Fruit fly (Drosophila melanogaster): ENCODE results near the gene nAChRalpha6.

Gene nAChRalpha6

DNA sequence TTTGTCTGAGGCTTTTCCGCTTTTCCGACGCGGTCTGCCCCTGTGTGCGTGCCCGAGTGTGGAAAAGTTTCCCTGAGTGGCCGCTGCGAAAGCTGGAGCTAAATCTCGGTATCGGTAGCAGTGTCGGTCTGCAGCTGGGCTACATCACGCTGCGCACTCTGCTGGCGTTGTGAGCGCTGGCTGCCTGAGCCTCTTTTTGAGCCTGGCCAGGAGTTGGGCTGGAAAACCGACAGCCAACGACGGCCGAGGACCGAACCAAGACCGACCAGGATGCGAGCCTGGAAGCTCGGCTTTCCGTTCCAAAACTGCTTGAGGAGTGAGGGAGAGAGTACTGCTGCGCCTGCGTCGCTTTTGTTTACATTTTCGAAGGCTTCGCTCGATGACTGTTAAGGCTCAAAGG is 142.2 kb downstream of the nAChRalpha6 start:
- TF ChIP-seq CrebA (GFP tag; optimal IDR thresholded peaks at IDR 0.05; ENCODE audit: borderline replicate concordance) (no peak), foxo (GFP tag; optimal IDR thresholded peaks at IDR 0.05) (no peak), HLH106 (tag; optimal IDR thresholded peaks at IDR 0.05) (no peak), Hr83 (GFP tag; optimal IDR thresholded peaks at IDR 0.05; ENCODE audit: poor library complexity, severe bottlenecking) (no peak), psq (GFP tag; optimal IDR thresholded peaks at IDR 0.05) (no peak), usp (GFP tag; optimal IDR thresholded peaks at IDR 0.05) (no peak), dsf (GFP tag; optimal IDR thresholded peaks at IDR 0.05; ENCODE audit: borderline replicate concordance) (no peak), pan (optimal IDR thresholded peaks at IDR 0.05) (no peak), Hr78 (GFP tag; optimal IDR thresholded peaks at IDR 0.05) (no peak), Mio (GFP tag; optimal IDR thresholded peaks at IDR 0.05) (no peak)

Data from whole organism, wandering third instar larva.